Fruit fly (Drosophila melanogaster): Measurements from ENCODE around the gene CG5909.

Gene CG5909

DNA sequence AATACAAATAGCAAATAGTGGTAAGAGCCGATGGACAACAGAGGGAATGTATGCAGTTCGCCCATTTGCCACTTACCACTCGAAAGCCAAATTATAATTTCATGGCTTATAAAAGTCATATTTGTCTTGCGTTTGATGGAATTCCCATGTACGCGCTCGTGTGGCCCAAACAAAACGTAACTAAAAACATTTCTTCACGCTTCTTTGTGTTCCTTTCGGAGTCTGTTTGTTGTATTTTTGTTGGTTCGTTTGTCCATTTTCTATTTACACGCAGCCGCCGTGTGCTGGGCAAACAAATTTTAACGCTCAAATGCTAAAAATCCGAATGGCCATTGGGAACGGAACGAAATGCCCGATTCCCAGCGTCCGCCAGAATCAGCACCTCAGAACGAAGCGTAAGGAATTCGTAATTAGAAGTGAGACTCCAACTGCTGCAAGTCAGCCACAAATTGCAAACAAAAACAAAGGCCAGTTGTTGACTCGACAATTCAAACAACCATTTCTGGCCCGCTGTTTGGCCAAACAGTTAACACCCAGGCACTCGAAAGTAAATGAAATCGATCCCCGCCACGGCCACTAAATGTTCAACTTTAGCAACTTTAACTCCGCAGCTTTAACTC, 47.9 kb downstream of the CG5909 start:
- TF ChIP-seq fd96Ca (GFP tag; IDR thresholded peaks at IDR 0.05) (no peak), CG10348 (GFP tag; IDR thresholded peaks at IDR 0.05) (no peak), gl (tag; optimal IDR thresholded peaks at IDR 0.05) (no peak), Ets98B (GFP tag; IDR thresholded peaks at IDR 0.05) (no peak), CG8301 (tag; optimal IDR thresholded peaks at IDR 0.05) (no peak), CG13204 (GFP tag; optimal IDR thresholded peaks at IDR 0.05) (no peak), CG34367 (tag; optimal IDR thresholded peaks at IDR 0.05) (no peak), EcR (GFP tag; optimal IDR thresholded peaks at IDR 0.05) (no peak), CG14655 (GFP tag; optimal IDR thresholded peaks at IDR 0.05) (no peak), CG17806 (tag; optimal IDR thresholded peaks at IDR 0.05) (no peak), Pif1A (GFP tag; optimal IDR thresholded peaks at IDR 0.05) (no peak), Snoo (tag; optimal IDR thresholded peaks at IDR 0.05) (no peak), CG12605 (GFP tag; IDR thresholded peaks at IDR 0.05) (no peak), rn (GFP tag; IDR thresholded peaks at IDR 0.05) (no peak), CG15710 (tag; optimal IDR thresholded peaks at IDR 0.05) (no peak), Pif1B (GFP tag; optimal IDR thresholded peaks at IDR 0.05) (no peak)

DNA sequence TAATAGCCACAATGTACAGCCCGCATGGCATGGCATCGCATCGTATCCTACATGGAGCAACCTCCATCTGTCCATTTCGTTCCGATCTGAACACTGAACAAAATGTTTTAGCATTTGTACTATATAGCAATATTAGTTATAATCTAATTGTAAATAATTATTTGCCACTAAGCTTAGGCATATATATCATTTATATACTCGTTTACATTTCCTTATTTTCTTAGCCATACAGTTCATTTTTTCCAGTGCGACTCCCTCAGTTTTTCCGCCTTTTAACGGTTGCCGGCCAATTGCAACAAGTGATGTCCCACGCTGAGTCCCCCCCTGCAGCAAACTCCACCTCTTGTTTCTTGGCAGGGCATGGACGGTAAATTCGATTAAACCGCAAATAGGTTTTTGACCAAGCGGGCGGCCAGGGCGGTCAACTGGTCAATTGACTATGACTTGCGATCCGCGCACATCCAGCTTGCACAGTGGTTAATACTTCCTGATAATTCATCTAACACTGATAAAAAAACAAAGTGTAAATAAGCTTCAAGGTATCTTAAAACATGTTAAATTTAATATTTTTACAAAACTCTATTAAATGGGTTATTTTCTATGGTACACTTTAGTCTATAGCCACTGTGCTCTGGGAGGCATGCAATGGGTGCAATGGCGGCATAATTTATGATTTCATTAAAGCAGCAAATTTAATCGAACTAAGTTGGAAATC, 48.8 kb downstream of the CG5909 start:
- TF ChIP-seq CG10348 (GFP tag; IDR thresholded peaks at IDR 0.05) (no peak), EcR (GFP tag; optimal IDR thresholded peaks at IDR 0.05) (no peak), fd96Ca (GFP tag; IDR thresholded peaks at IDR 0.05) (0 out of 3 replicates have a peak, but pooled peaks have one; percentile 22), CG13204 (GFP tag; optimal IDR thresholded peaks at IDR 0.05) (no peak), CG14655 (GFP tag; optimal IDR thresholded peaks at IDR 0.05) (peak; percentile 31), Ets98B (GFP tag; IDR thresholded peaks at IDR 0.05) (peak; percentile 32), Snoo (tag; optimal IDR thresholded peaks at IDR 0.05) (no peak), Pif1B (GFP tag; optimal IDR thresholded peaks at IDR 0.05) (no peak), CG8301 (tag; optimal IDR thresholded peaks at IDR 0.05) (peak; percentile 5), CG12605 (GFP tag; IDR thresholded peaks at IDR 0.05) (no peak; the same call in 1 of the 2 replicates), gl (tag; optimal IDR thresholded peaks at IDR 0.05) (no peak), CG4496 (GFP tag; IDR thresholded peaks at IDR 0.05) (0 out of 3 replicates have a peak, but pooled peaks have one; percentile 18), Pif1A (GFP tag; optimal IDR thresholded peaks at IDR 0.05) (peak; percentile 16), CG32121 (GFP tag; IDR thresholded peaks at IDR 0.05) (peak; percentile 58; the same call in 1 of the 2 replicates), rn (GFP tag; IDR thresholded peaks at IDR 0.05) (no peak), D1 (tag; optimal IDR thresholded peaks at IDR 0.05) (no peak), CG8159 (tag; optimal IDR thresholded peaks at IDR 0.05) (no peak), CG34367 (tag; optimal IDR thresholded peaks at IDR 0.05) (no peak), CG17806 (tag; optimal IDR thresholded peaks at IDR 0.05) (no peak), CG9948 (tag; optimal IDR thresholded peaks at IDR 0.05) (no peak), CG15710 (tag; optimal IDR thresholded peaks at IDR 0.05) (no peak)

Data from whole organism, pupa.